Worm (Caenorhabditis elegans) whole organism, mixed stage, embryonic: ENCODE measurements around the gene Y6G8.14.

Experiments
- blmp-1 ChIP-seq: fragments of 150-350 bp; optimal IDR thresholded peaks from 2 replicates; lab custom pipeline; 2014; ENCODE audit warnings: missing biosample characterization, missing genetic modification characterization
- elt-1 ChIP-seq: sonication (generic microtip); optimal IDR thresholded peaks from 2 replicates; lab custom pipeline; 2017; ENCODE audit warnings: missing genetic modification characterization, mild to moderate bottlenecking, missing compliant biosample characterization, antibody characterized with exemption, moderate library complexity, borderline replicate concordance; ENCODE audit not compliant: insufficient read depth
- elt-3 ChIP-seq: fragments of 150-350 bp; optimal IDR thresholded peaks from 2 replicates; lab custom pipeline; 2014; ENCODE audit warnings: missing biosample characterization, missing genetic modification characterization
- lin-32 ChIP-seq: fragments of 200-800 bp; sonication (Bioruptor generic); optimal IDR thresholded peaks from 2 replicates; lab custom pipeline; 2018; ENCODE audit warnings: mild to moderate bottlenecking, missing genetic modification characterization, missing compliant biosample characterization
- mab-5 ChIP-seq: fragments of 150-350 bp; optimal IDR thresholded peaks from 2 replicates; lab custom pipeline; 2014; ENCODE audit warnings: missing biosample characterization, missing genetic modification characterization
- mep-1 ChIP-seq: fragments of 150-350 bp; optimal IDR thresholded peaks from 2 replicates; lab custom pipeline; 2017; ENCODE audit warnings: missing biosample characterization, missing genetic modification reagents, missing genetic modification characterization, inconsistent platforms
- nhr-12 ChIP-seq: fragments of 150-350 bp; optimal IDR thresholded peaks from 2 replicates; lab custom pipeline; 2014; ENCODE audit warnings: missing biosample characterization, missing genetic modification characterization
- pha-4 ChIP-seq: fragments of 150-350 bp; optimal IDR thresholded peaks from 2 replicates; lab custom pipeline; 2018; ENCODE audit warnings: missing biosample characterization, missing genetic modification reagents, missing genetic modification characterization
- snpc-4 ChIP-seq: fragments of 150-350 bp; optimal IDR thresholded peaks from 2 replicates; lab custom pipeline; 2014; ENCODE audit warnings: missing biosample characterization, missing genetic modification characterization
- sptf-1 ChIP-seq: sonication (generic microtip); optimal IDR thresholded peaks from 2 replicates; lab custom pipeline; 2017; ENCODE audit warnings: mild to moderate bottlenecking, missing genetic modification characterization, moderate library complexity, missing compliant biosample characterization
- unc-62 ChIP-seq: fragments of 150-350 bp; optimal IDR thresholded peaks from 2 replicates; lab custom pipeline; 2014; ENCODE audit warnings: missing biosample characterization, missing genetic modification reagents, missing genetic modification characterization

ce11 chrV:17655205-17655604 lies 41.1 kb upstream of the Y6G8.14 start:
- TF ChIP-seq unc-62 (GFP tag; lab: Kevin White, UChicago): no peak
- TF ChIP-seq snpc-4 (tag; lab: Kevin White, UChicago): no peak
- TF ChIP-seq nhr-12 (tag; lab: Kevin White, UChicago): no peak
- TF ChIP-seq mab-5 (tag; lab: Kevin White, UChicago): no peak
- no peak for TF ChIP-seq sptf-1 (tag; lab: Kevin White, UChicago)
- TF ChIP-seq blmp-1: no peak
- TF ChIP-seq mep-1 (tag; lab: Kevin White, UChicago): no peak
- no peak for TF ChIP-seq elt-1 (tag; lab: Kevin White, UChicago)
- no peak for TF ChIP-seq elt-3
- no peak for TF ChIP-seq pha-4
- no peak for TF ChIP-seq lin-32 (GFP tag; lab: Kevin White, UChicago)
